In genomic region chrV:9731852-9732251, ce11 we compare ENCODE assay signal across 4 worm cellular contexts.
TF ChIP-seq lines count a peak whose summit lies in the region.

No protein-coding gene starts in this region.

TF ChIP-seq in whole organism, L1 larva, 84 proteins besides CTCF, POLR2A, EP300 and RAD21 (continued from another document):
- TF ChIP-seq efl-1 (optimal IDR thresholded peaks at IDR 0.05; lab: Kevin White, UChicago) (no peak), efl-1 (GFP tag; optimal IDR thresholded peaks at IDR 0.05 in 1 of 2; lab: Kevin White, UChicago) (peak in 1 of 2 experiments; percentile 90), zag-1 (tag; optimal IDR thresholded peaks at IDR 0.05; lab: Kevin White, UChicago) (no peak), C16A3.4 (tag; optimal IDR thresholded peaks at IDR 0.05; lab: Kevin White, UChicago) (no peak), lin-14 (GFP tag; optimal IDR thresholded peaks at IDR 0.05; lab: Kevin White, UChicago) (peak; percentile 62), blmp-1 (tag; optimal IDR thresholded peaks at IDR 0.05; lab: Kevin White, UChicago) (peak; percentile 71), snu-23 (GFP tag; optimal IDR thresholded peaks at IDR 0.05; lab: Kevin White, UChicago) (no peak), hlh-4 (tag; optimal IDR thresholded peaks at IDR 0.05; lab: Kevin White, UChicago) (no peak), F16B12.6 (tag; optimal IDR thresholded peaks at IDR 0.05; lab: Kevin White, UChicago) (no peak), ceh-8 (GFP tag; optimal IDR thresholded peaks at IDR 0.05; lab: Kevin White, UChicago) (no peak), lin-39 (tag; optimal IDR thresholded peaks at IDR 0.05; lab: Kevin White, UChicago) (no peak), dpl-1 (GFP tag; optimal IDR thresholded peaks at IDR 0.05; lab: Kevin White, UChicago) (no peak), mep-1 (tag; optimal IDR thresholded peaks at IDR 0.05; lab: Kevin White, UChicago) (peak; percentile 20), rnt-1 (tag; optimal IDR thresholded peaks at IDR 0.05; lab: Kevin White, UChicago) (no peak), nhr-84 (tag; optimal IDR thresholded peaks at IDR 0.05; lab: Kevin White, UChicago) (no peak), lsy-2 (tag; optimal IDR thresholded peaks at IDR 0.05; lab: Kevin White, UChicago) (peak in 1 of 2 experiments; percentile 37), unc-30 (tag; optimal IDR thresholded peaks at IDR 0.05; lab: Kevin White, UChicago) (no peak), snpc-4 (tag; optimal IDR thresholded peaks at IDR 0.05; lab: Kevin White, UChicago) (no peak), sox-4 (tag; optimal IDR thresholded peaks at IDR 0.05; lab: Kevin White, UChicago) (no peak)

TF ChIP-seq in whole organism, L2 larva, 48 proteins besides CTCF, POLR2A, EP300 and RAD21 (continued from another document):
- no peak for TF ChIP-seq nhr-237 (tag; optimal IDR thresholded peaks at IDR 0.05; lab: Kevin White, UChicago)
- peak; percentile 51 for TF ChIP-seq nhr-21 (tag; optimal IDR thresholded peaks at IDR 0.05; lab: Kevin White, UChicago)
- TF ChIP-seq mab-5 (tag; optimal IDR thresholded peaks at IDR 0.05; lab: Kevin White, UChicago): no peak
- no peak for TF ChIP-seq ztf-11 (tag; optimal IDR thresholded peaks at IDR 0.05; lab: Kevin White, UChicago)
- TF ChIP-seq mbf-1 (tag; optimal IDR thresholded peaks at IDR 0.05; lab: Kevin White, UChicago): no peak
- TF ChIP-seq mdl-1 (tag; optimal IDR thresholded peaks at IDR 0.05; lab: Kevin White, UChicago): no peak
- no peak for TF ChIP-seq alr-1 (tag; optimal IDR thresholded peaks at IDR 0.05; lab: Kevin White, UChicago)
- TF ChIP-seq gmeb-1 (tag; optimal IDR thresholded peaks at IDR 0.05; lab: Kevin White, UChicago): no peak
- no peak for TF ChIP-seq nhr-23 (tag; optimal IDR thresholded peaks at IDR 0.05; lab: Kevin White, UChicago)
- no peak for TF ChIP-seq nhr-77 (tag; optimal IDR thresholded peaks at IDR 0.05; lab: Kevin White, UChicago)
- no peak for TF ChIP-seq blmp-1 (tag; optimal IDR thresholded peaks at IDR 0.05; lab: Kevin White, UChicago; ENCODE audit: insufficient read depth)
- no peak for TF ChIP-seq fos-1 (tag; optimal IDR thresholded peaks at IDR 0.05; lab: Kevin White, UChicago)
- TF ChIP-seq nhr-6 (tag; optimal IDR thresholded peaks at IDR 0.05; lab: Kevin White, UChicago): peak; percentile 32
- TF ChIP-seq F13H6.1 (tag; optimal IDR thresholded peaks at IDR 0.05; lab: Kevin White, UChicago): no peak
- TF ChIP-seq unc-62 (GFP tag; optimal IDR thresholded peaks at IDR 0.05; lab: Kevin White, UChicago): no peak
- peak; percentile 12 for TF ChIP-seq sma-9 (GFP tag; optimal IDR thresholded peaks at IDR 0.05; lab: Kevin White, UChicago)
- TF ChIP-seq sma-9 (tag; optimal IDR thresholded peaks at IDR 0.05; lab: Kevin White, UChicago): no peak
- TF ChIP-seq crh-2 (tag; optimal IDR thresholded peaks at IDR 0.05; lab: Kevin White, UChicago): peak; percentile 29
- no peak for TF ChIP-seq lin-11 (tag; optimal IDR thresholded peaks at IDR 0.05; lab: Kevin White, UChicago)
- TF ChIP-seq nhr-12 (tag; optimal IDR thresholded peaks at IDR 0.05; lab: Kevin White, UChicago): no peak

TF ChIP-seq in whole organism, L3 larva, 47 proteins besides CTCF, POLR2A, EP300 and RAD21 (continued from another document):
- TF ChIP-seq nhr-67 (tag; optimal IDR thresholded peaks at IDR 0.05; lab: Kevin White, UChicago) (no peak), nhr-76 (tag; optimal IDR thresholded peaks at IDR 0.05; lab: Kevin White, UChicago) (no peak), ztf-4 (tag; optimal IDR thresholded peaks at IDR 0.05; lab: Kevin White, UChicago) (no peak), nhr-25 (tag; optimal IDR thresholded peaks at IDR 0.05; lab: Kevin White, UChicago) (peak; percentile 5), ceh-82 (tag; optimal IDR thresholded peaks at IDR 0.05; lab: Kevin White, UChicago) (no peak), snpc-4 (tag; optimal IDR thresholded peaks at IDR 0.05; lab: Kevin White, UChicago) (peak; percentile 3), ceh-16 (tag; optimal IDR thresholded peaks at IDR 0.05; lab: Kevin White, UChicago) (no peak), lin-39 (tag; optimal IDR thresholded peaks at IDR 0.05; lab: Kevin White, UChicago) (peak; percentile 64), aly-2 (tag; optimal IDR thresholded peaks at IDR 0.05; lab: Kevin White, UChicago) (no peak), nhr-28 (tag; optimal IDR thresholded peaks at IDR 0.05; lab: Kevin White, UChicago) (no peak), R02D3.7 (tag; optimal IDR thresholded peaks at IDR 0.05; lab: Kevin White, UChicago) (no peak), egl-5 (tag; optimal IDR thresholded peaks at IDR 0.05; lab: Kevin White, UChicago) (no peak), pha-4 (tag; optimal IDR thresholded peaks at IDR 0.05; lab: Kevin White, UChicago) (no peak), ceh-9 (tag; optimal IDR thresholded peaks at IDR 0.05; lab: Kevin White, UChicago) (no peak), elt-2 (tag; optimal IDR thresholded peaks at IDR 0.05; lab: Kevin White, UChicago) (no peak), nhr-43 (tag; optimal IDR thresholded peaks at IDR 0.05; lab: Kevin White, UChicago; ENCODE audit: poor library complexity, severe bottlenecking) (no peak), lin-15B (tag; optimal IDR thresholded peaks at IDR 0.05; lab: Kevin White, UChicago) (no peak), tbx-2 (tag; optimal IDR thresholded peaks at IDR 0.05; lab: Kevin White, UChicago) (no peak), nhr-23 (tag; optimal IDR thresholded peaks at IDR 0.05; lab: Kevin White, UChicago) (no peak), sea-2 (GFP tag; optimal IDR thresholded peaks at IDR 0.05; lab: Kevin White, UChicago) (no peak), egl-27 (tag; optimal IDR thresholded peaks at IDR 0.05; lab: Kevin White, UChicago) (no peak), jun-1 (tag; optimal IDR thresholded peaks at IDR 0.05; lab: Kevin White, UChicago) (no peak), fos-1 (tag; optimal IDR thresholded peaks at IDR 0.05; lab: Kevin White, UChicago) (no peak), eor-1 (tag; optimal IDR thresholded peaks at IDR 0.05; lab: Kevin White, UChicago) (no peak), ama-1 (optimal IDR thresholded peaks at IDR 0.05; lab: Kevin White, UChicago) (peak; percentile 78), pqm-1 (tag; optimal IDR thresholded peaks at IDR 0.05; lab: Kevin White, UChicago) (no peak), daf-12 (tag; optimal IDR thresholded peaks at IDR 0.05; lab: Kevin White, UChicago) (no peak), nfya-1 (tag; optimal IDR thresholded peaks at IDR 0.05; lab: Kevin White, UChicago; ENCODE audit: insufficient read depth) (peak; percentile 33), hmg-11 (tag; optimal IDR thresholded peaks at IDR 0.05; lab: Kevin White, UChicago) (no peak), ZK546.5 (tag; optimal IDR thresholded peaks at IDR 0.05; lab: Kevin White, UChicago) (no peak), nhr-11 (tag; optimal IDR thresholded peaks at IDR 0.05; lab: Kevin White, UChicago) (no peak)

TF ChIP-seq in whole organism, L4 larva, 104 proteins besides CTCF, POLR2A, EP300 and RAD21 (continued from another document):
- peak; percentile 47 for TF ChIP-seq mes-2 (tag; optimal IDR thresholded peaks at IDR 0.05; lab: Kevin White, UChicago; ENCODE audit: poor library complexity, severe bottlenecking)
- no peak for TF ChIP-seq lin-15B (tag; optimal IDR thresholded peaks at IDR 0.05; lab: Kevin White, UChicago)
- peak; percentile 43 for TF ChIP-seq ama-1 (optimal IDR thresholded peaks at IDR 0.05; lab: Kevin White, UChicago)
- 0 out of 2 replicates have a peak, but pooled peaks have one; percentile 3 for TF ChIP-seq Y105C5A.15 (GFP tag; IDR thresholded peaks at IDR 0.05; lab: Robert Waterston, UW)
- no peak for TF ChIP-seq sdz-12 (GFP tag; optimal IDR thresholded peaks at IDR 0.05; lab: Kevin White, UChicago)
- TF ChIP-seq zag-1 (tag; optimal IDR thresholded peaks at IDR 0.05; lab: Kevin White, UChicago): no peak
- TF ChIP-seq snpc-4 (tag; optimal IDR thresholded peaks at IDR 0.05; lab: Kevin White, UChicago): no peak
- peak; percentile 70 for TF ChIP-seq egl-43 (GFP tag; IDR thresholded peaks at IDR 0.05; lab: Robert Waterston, UW)
- TF ChIP-seq nhr-111 (GFP tag; optimal IDR thresholded peaks at IDR 0.05; lab: Kevin White, UChicago): no peak
- TF ChIP-seq lsy-2 (tag; optimal IDR thresholded peaks at IDR 0.05; lab: Kevin White, UChicago): peak; percentile 33 to 35
- peak; percentile 80 for TF ChIP-seq aha-1 (tag; lab: Kevin White, UChicago)
- no peak for TF ChIP-seq daf-8 (GFP tag; IDR thresholded peaks at IDR 0.05; lab: Robert Waterston, UW)
